Fruit fly (Drosophila melanogaster) whole organism, embryonic: ENCODE results near the gene Lerp.

Source experiments
- CG14441 ChIP-seq: fragments of 200-800 bp; sonication (Bioruptor generic); IDR thresholded peaks from 2 replicates; pipeline ENCODE4 v1.3.6; 2022; ENCODE audit warnings: missing biosample characterization, missing genetic modification characterization
- CG15269 ChIP-seq: fragments of 200-800 bp; sonication (Bioruptor generic); optimal IDR thresholded peaks from 2 replicates; lab custom pipeline; 2018; ENCODE audit warnings: missing biosample characterization, mild to moderate bottlenecking, missing genetic modification characterization, moderate library complexity
- Hr39 ChIP-seq: fragments of >200 bp; optimal IDR thresholded peaks from 2 replicates; lab custom pipeline; 2017
- jing ChIP-seq: fragments of 200-800 bp; sonication (Bioruptor generic); optimal IDR thresholded peaks from 2 replicates; lab custom pipeline; 2018; ENCODE audit warnings: missing biosample characterization, mild to moderate bottlenecking, missing genetic modification characterization
- odd ChIP-seq: fragments of 200-800 bp; sonication (Bioruptor generic); optimal IDR thresholded peaks from 2 replicates; lab custom pipeline; 2017; ENCODE audit warnings: missing biosample characterization, mild to moderate bottlenecking, missing genetic modification characterization
- prd ChIP-seq, 3 experiments: fragments of >200 bp in 2 of 3; fragments of 200-800 bp in 1 of 3; sonication (Bioruptor generic) in 1 of 3; optimal IDR thresholded peaks in 2 of 3; IDR thresholded peaks in 1 of 3; 2 replicates in 2 of 3; 3 replicates in 1 of 3; pipeline versions ENCODE4 v1.3.6 to Lab custom; 2017 to 2022; ENCODE audit warnings: missing biosample characterization in 1 of 3, missing genetic modification characterization in 1 of 3
- usp ChIP-seq: fragments of >200 bp; optimal IDR thresholded peaks from 2 replicates; lab custom pipeline; 2017; ENCODE audit warnings: missing biosample characterization, missing genetic modification characterization

DNA sequence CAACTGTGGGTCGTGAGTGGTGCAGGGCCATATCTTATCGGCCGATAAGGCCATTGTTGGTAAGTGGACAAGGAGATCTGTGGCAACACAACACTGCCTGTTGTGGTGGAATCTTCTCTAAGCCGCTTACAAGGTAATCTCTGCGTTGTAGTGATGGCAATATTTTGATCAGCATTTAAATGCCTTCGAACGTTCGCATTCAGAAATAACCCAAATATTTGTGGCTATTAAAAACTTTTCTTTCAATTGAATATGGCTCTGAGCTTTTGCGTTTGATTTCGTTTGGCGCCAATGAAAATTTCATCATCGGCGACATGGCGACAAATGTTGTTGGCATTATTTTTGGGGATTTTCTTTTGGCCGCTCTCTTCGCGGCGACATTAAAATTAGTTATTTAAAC lies 27.6 kb upstream of the Lerp start:
- no peak for TF ChIP-seq usp (GFP tag; lab: Kevin White, UChicago)
- TF ChIP-seq jing (GFP tag; lab: Kevin White, UChicago): no peak
- TF ChIP-seq Hr39 (lab: Kevin White, UChicago): no peak
- TF ChIP-seq prd (optimal IDR thresholded peaks at IDR 0.05; lab: Kevin White, UChicago): no peak
- TF ChIP-seq prd (GFP tag; IDR thresholded peaks at IDR 0.05; lab: Robert Waterston, UW): no peak
- TF ChIP-seq odd: no peak
- no peak for TF ChIP-seq CG15269 (tag; lab: Kevin White, UChicago)
- no peak for TF ChIP-seq CG14441 (GFP tag; lab: Robert Waterston, UW)
